Worm (Caenorhabditis elegans) whole organism, mixed stage, embryonic: ENCODE measurements around the gene ZC239.5.

Source experiments
- ces-1 ChIP-seq: fragments of 150-350 bp; optimal IDR thresholded peaks from 2 replicates; lab custom pipeline; 2014; ENCODE audit warnings: missing biosample characterization, missing genetic modification reagents, missing genetic modification characterization
- cnd-1 ChIP-seq: fragments of 200-800 bp; sonication (Bioruptor generic); optimal IDR thresholded peaks from 2 replicates; lab custom pipeline; 2018; ENCODE audit warnings: mild to moderate bottlenecking, missing genetic modification characterization, missing compliant biosample characterization
- drap-1 ChIP-seq: fragments of 200-800 bp; sonication (Bioruptor generic); optimal IDR thresholded peaks from 3 replicates; lab custom pipeline; 2018; ENCODE audit warnings: mild to moderate bottlenecking, missing genetic modification characterization, missing compliant biosample characterization
- elt-1 ChIP-seq: sonication (generic microtip); optimal IDR thresholded peaks from 2 replicates; lab custom pipeline; 2017; ENCODE audit warnings: missing genetic modification characterization, mild to moderate bottlenecking, missing compliant biosample characterization, antibody characterized with exemption, moderate library complexity, borderline replicate concordance; ENCODE audit not compliant: insufficient read depth
- elt-3 ChIP-seq: fragments of 150-350 bp; optimal IDR thresholded peaks from 2 replicates; lab custom pipeline; 2014; ENCODE audit warnings: missing biosample characterization, missing genetic modification characterization
- nhr-237 ChIP-seq: fragments of 150-350 bp; optimal IDR thresholded peaks from 2 replicates; lab custom pipeline; 2014; ENCODE audit warnings: missing biosample characterization, missing genetic modification characterization
- nhr-28 ChIP-seq: fragments of 150-350 bp; optimal IDR thresholded peaks from 2 replicates; lab custom pipeline; 2014; ENCODE audit warnings: missing biosample characterization, missing genetic modification characterization
- snpc-4 ChIP-seq: fragments of 150-350 bp; optimal IDR thresholded peaks from 2 replicates; lab custom pipeline; 2014; ENCODE audit warnings: missing biosample characterization, missing genetic modification characterization
- unc-39 ChIP-seq: fragments of 150-350 bp; optimal IDR thresholded peaks from 2 replicates; lab custom pipeline; 2014; ENCODE audit warnings: missing biosample characterization, missing genetic modification characterization
- unc-62 ChIP-seq: fragments of 150-350 bp; optimal IDR thresholded peaks from 2 replicates; lab custom pipeline; 2014; ENCODE audit warnings: missing biosample characterization, missing genetic modification reagents, missing genetic modification characterization
- ztf-11 ChIP-seq: fragments of 150-350 bp; optimal IDR thresholded peaks from 2 replicates; lab custom pipeline; 2014; ENCODE audit warnings: missing biosample characterization, missing genetic modification characterization

DNA sequence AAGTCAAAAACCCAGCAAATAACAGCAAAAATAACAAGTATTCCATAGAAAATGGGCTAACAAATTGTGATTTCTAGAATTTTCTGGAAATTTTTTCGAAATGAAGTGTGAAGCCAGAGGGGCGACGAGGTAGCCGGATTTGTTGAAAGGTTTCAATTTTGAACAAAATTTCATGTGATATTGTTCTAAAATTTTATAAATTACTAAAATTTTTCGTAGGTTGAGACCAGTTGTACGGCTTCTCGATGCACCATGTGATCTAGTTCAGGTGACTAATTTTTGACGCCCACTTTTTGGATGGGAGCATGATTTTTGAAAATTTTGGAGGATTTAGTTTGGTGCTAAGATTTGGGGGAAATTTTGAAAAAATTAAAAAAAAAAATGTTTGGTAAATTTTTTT lies 48.8 kb downstream of the ZC239.5 start, which contains the start of gene gcy-19:
- TF ChIP-seq ces-1 (GFP tag; lab: Kevin White, UChicago) (no peak), nhr-28 (tag; lab: Kevin White, UChicago) (no peak), unc-39 (no peak), drap-1 (GFP tag; lab: Kevin White, UChicago) (no peak), ztf-11 (tag; lab: Kevin White, UChicago) (no peak), nhr-237 (tag; lab: Kevin White, UChicago) (no peak), elt-3 (tag; lab: Kevin White, UChicago) (no peak), elt-1 (no peak), cnd-1 (tag; lab: Kevin White, UChicago) (no peak), snpc-4 (tag; lab: Kevin White, UChicago) (no peak), unc-62 (GFP tag; lab: Kevin White, UChicago) (no peak)
